Worm (Caenorhabditis elegans) whole organism, young adult: ENCODE measurements around the gene R10E11.6.

Experiments used
- attf-3 ChIP-seq: fragments of 200-800 bp; sonication (Bioruptor generic); conservative IDR thresholded peaks from 2 replicates; pipeline ENCODE4 v1.3.6; 2022; ENCODE audit warnings: missing genetic modification reagents, missing genetic modification characterization, missing compliant biosample characterization
- dpff-1 ChIP-seq: sonication (generic microtip); optimal IDR thresholded peaks from 2 replicates; lab custom pipeline; 2017; ENCODE audit warnings: mild to moderate bottlenecking, missing genetic modification characterization, missing compliant biosample characterization
- madf-6 ChIP-seq: fragments of 200-800 bp; sonication (Bioruptor generic); IDR thresholded peaks from 2 replicates; pipeline ENCODE4 v1.3.6; 2022; ENCODE audit warnings: missing genetic modification reagents, missing genetic modification characterization, missing compliant biosample characterization
- nfya-1 ChIP-seq: sonication (generic microtip); optimal IDR thresholded peaks from 2 replicates; lab custom pipeline; 2017; ENCODE audit warnings: antibody characterized with exemption, missing compliant biosample characterization, missing genetic modification characterization, borderline replicate concordance; ENCODE audit not compliant: insufficient read depth
- rpc-1 ChIP-seq, 2 experiments: fragments of 150-350 bp in 1 of 2; sonication (generic microtip) in 1 of 2; optimal IDR thresholded peaks; 2 replicates each; lab custom pipeline; 2014 to 2018; ENCODE audit warnings: missing biosample characterization in 1 of 2, missing genetic modification characterization in 1 of 2, missing genetic modification reagents in 1 of 2, missing genotype in 1 of 2
- unc-62 ChIP-seq: fragments of 150-350 bp; optimal IDR thresholded peaks from 2 replicates; lab custom pipeline; 2014; ENCODE audit warnings: missing biosample characterization, missing genetic modification reagents, missing genetic modification characterization
- zfh-2 ChIP-seq: fragments of 200-800 bp; sonication (Bioruptor generic); conservative IDR thresholded peaks from 2 replicates; pipeline ENCODE4 v1.3.6; 2022; ENCODE audit warnings: missing genetic modification reagents, missing genetic modification characterization, missing compliant biosample characterization
- ztf-6 ChIP-seq: fragments of 200-800 bp; sonication (Bioruptor generic); IDR thresholded peaks from 2 replicates; pipeline ENCODE4 v1.3.6; 2022; ENCODE audit warnings: missing genetic modification reagents, missing genetic modification characterization, missing compliant biosample characterization

DNA sequence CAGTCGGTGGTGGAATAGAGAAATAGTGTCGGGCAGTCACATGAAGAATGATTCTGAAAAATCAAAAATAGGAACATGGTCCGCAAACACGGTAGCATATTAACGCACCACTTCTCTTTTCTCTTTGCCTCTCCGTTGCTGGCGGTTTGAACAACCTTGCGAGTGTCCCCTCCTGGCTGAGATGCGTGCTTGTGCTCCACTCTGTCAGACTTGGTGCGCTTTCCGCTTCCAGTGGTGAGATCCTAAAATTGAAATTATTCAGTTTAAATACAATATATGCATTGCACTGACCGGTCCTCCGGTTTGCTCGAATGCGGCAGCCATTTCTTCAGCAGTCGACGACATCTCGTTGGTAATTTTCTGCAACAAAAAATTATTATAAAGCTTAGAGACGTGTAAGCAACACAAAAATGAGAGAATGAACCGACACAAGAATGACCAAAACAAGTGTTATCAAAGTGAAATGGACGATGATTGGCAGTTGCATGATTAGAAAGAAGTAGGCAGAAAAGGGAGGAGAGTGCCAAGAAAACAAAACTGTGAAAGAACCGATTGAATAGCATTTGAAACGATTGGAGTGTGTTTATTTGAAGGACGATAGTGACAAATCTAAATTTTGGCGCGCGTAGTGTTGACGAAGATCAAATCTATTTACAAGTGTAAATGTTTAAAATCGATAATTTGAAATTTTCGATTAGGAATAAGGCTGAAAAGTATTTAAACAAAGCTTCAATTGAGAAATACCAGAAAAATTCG, 42.4 kb downstream of the R10E11.6 start, which contains the start of gene ZK632.9:
- peak; percentile 79 for TF ChIP-seq madf-6 (GFP tag; lab: Robert Waterston, UW)
- no peak for TF ChIP-seq attf-3 (GFP tag; lab: Robert Waterston, UW)
- no peak for TF ChIP-seq nfya-1 (tag; lab: Kevin White, UChicago)
- peak; percentile 75 for TF ChIP-seq zfh-2 (GFP tag; lab: Robert Waterston, UW)
- no peak for TF ChIP-seq unc-62 (GFP tag; lab: Kevin White, UChicago)
- TF ChIP-seq rpc-1 (optimal IDR thresholded peaks at IDR 0.05; lab: Kevin White, UChicago) = no peak
- no peak for TF ChIP-seq rpc-1 (tag; optimal IDR thresholded peaks at IDR 0.05; lab: Kevin White, UChicago)
- no peak for TF ChIP-seq ztf-6
- TF ChIP-seq dpff-1 (tag; lab: Kevin White, UChicago) = no peak
